Fruit fly (Drosophila melanogaster): ENCODE results near the gene Ype.

Ype gene

dm6 chrX:13387373-13387850 lies at the start of gene Ype, which contains the start of gene CG1662 (continued):
- TF ChIP-seq CG11247 (GFP tag; IDR thresholded peaks at IDR 0.05) (peak; percentile 68), CG17912 (GFP tag; optimal IDR thresholded peaks at IDR 0.05) (no peak), org-1 (GFP tag; optimal IDR thresholded peaks at IDR 0.05) (peak; percentile 23), CG2116 (GFP tag; optimal IDR thresholded peaks at IDR 0.05) (peak; percentile 86), Xrp1 (GFP tag; IDR thresholded peaks at IDR 0.05) (peak; percentile 65), fd96Cb (tag; optimal IDR thresholded peaks at IDR 0.05) (peak; percentile 56), otp (GFP tag; IDR thresholded peaks at IDR 0.05) (peak; percentile 42; the same call in 1 of the 3 replicates), Elba2 (GFP tag; optimal IDR thresholded peaks at IDR 0.05) (peak; percentile 2), CG1529 (GFP tag; optimal IDR thresholded peaks at IDR 0.05) (peak; percentile 53), Ssrp (tag; optimal IDR thresholded peaks at IDR 0.05) (peak; percentile 71), H15 (GFP tag; IDR thresholded peaks at IDR 0.05) (peak; percentile 47; the same call in 1 of the 3 replicates), Scr (GFP tag; IDR thresholded peaks at IDR 0.05; ENCODE audit: partially characterized antibody) (peak; percentile 82), toy (GFP tag; IDR thresholded peaks at IDR 0.05) (no peak), CG10543 (GFP tag; optimal IDR thresholded peaks at IDR 0.05) (peak; percentile 84), row (GFP tag; IDR thresholded peaks at IDR 0.05) (peak; percentile 88), gsb (GFP tag; IDR thresholded peaks at IDR 0.05) (peak; percentile 14; the same call in 1 of the 2 replicates), Drgx (GFP tag; IDR thresholded peaks at IDR 0.05) (peak; percentile 32; the same call in 1 of the 2 replicates), Gug (GFP tag; IDR thresholded peaks at IDR 0.05) (peak; percentile 53; the same call in 1 of the 4 replicates), CG14965 (GFP tag; optimal IDR thresholded peaks at IDR 0.05; ENCODE audit: borderline replicate concordance) (no peak), Ada2b (GFP tag; IDR thresholded peaks at IDR 0.05) (0 out of 2 replicates have a peak, but pooled peaks have one; percentile 31), nmo (GFP tag; optimal IDR thresholded peaks at IDR 0.05) (peak; percentile 88), grau (tag; optimal IDR thresholded peaks at IDR 0.05) (peak; percentile 77), CG34376 (GFP tag; optimal IDR thresholded peaks at IDR 0.05) (peak; percentile 47), Optix (GFP tag; IDR thresholded peaks at IDR 0.05) (no peak), CG9797 (GFP tag; optimal IDR thresholded peaks at IDR 0.05) (no peak), tgo (GFP tag; IDR thresholded peaks at IDR 0.05) (peak; percentile 66), CG2875 (GFP tag; optimal IDR thresholded peaks at IDR 0.05) (peak; percentile 25), CG11723 (GFP tag; optimal IDR thresholded peaks at IDR 0.05) (peak; percentile 51), NK7.1 (GFP tag; optimal IDR thresholded peaks at IDR 0.05) (no peak), pho (GFP tag; optimal IDR thresholded peaks at IDR 0.05) (peak; percentile 77), nau (GFP tag; optimal IDR thresholded peaks at IDR 0.05) (peak; percentile 42), Hr39 (optimal IDR thresholded peaks at IDR 0.05) (no peak), CG12104 (GFP tag; optimal IDR thresholded peaks at IDR 0.05) (peak; percentile 79), Eip74EF (GFP tag; optimal IDR thresholded peaks at IDR 0.05) (no peak), CG4282 (GFP tag; optimal IDR thresholded peaks at IDR 0.05) (peak; percentile 17), PHDP (tag; optimal IDR thresholded peaks at IDR 0.05) (peak; percentile 72), CG6765 (GFP tag; optimal IDR thresholded peaks at IDR 0.05) (peak; percentile 51), cwo (GFP tag; optimal IDR thresholded peaks at IDR 0.05) (peak; percentile 86), CG12391 (tag; optimal IDR thresholded peaks at IDR 0.05) (peak; percentile 87), CG10462 (GFP tag; optimal IDR thresholded peaks at IDR 0.05) (peak; percentile 24), maf-S (GFP tag; optimal IDR thresholded peaks at IDR 0.05) (peak; percentile 60), CG8924 (tag; optimal IDR thresholded peaks at IDR 0.05) (peak; percentile 80), CG9817 (tag; optimal IDR thresholded peaks at IDR 0.05) (peak; percentile 82), tx (GFP tag; optimal IDR thresholded peaks at IDR 0.05) (peak; percentile 58), sisA (GFP tag; IDR thresholded peaks at IDR 0.05) (peak; percentile 62; the same call in 1 of the 2 replicates), CG5245 (GFP tag; optimal IDR thresholded peaks at IDR 0.05) (peak; percentile 47), CG7745 (tag; optimal IDR thresholded peaks at IDR 0.05) (no peak), Rx (GFP tag; IDR thresholded peaks at IDR 0.05) (peak; percentile 49), stwl (tag; optimal IDR thresholded peaks at IDR 0.05) (peak; percentile 38), BEAF-32 (GFP tag; optimal IDR thresholded peaks at IDR 0.05) (peak; percentile 90)
